In genomic region chr3L:16172381-16172780, dm6 we compare ENCODE assay signal across 2 fruit fly cellular contexts.
A peak's percentile ranks its signal among the peaks of the same experiment; 100 is the strongest.
TF ChIP-seq lines count a peak whose summit lies in the region.

No protein-coding gene starts in this region.

- TF ChIP-seq CTCF in whole organism, embryonic (GFP tag; optimal IDR thresholded peaks at IDR 0.05; lab: Kevin White, UChicago) = no peak

TF ChIP-seq in whole organism, embryonic, 481 proteins besides CTCF, POLR2A, EP300 and RAD21:
- no peak for TF ChIP-seq CG6683 (GFP tag; optimal IDR thresholded peaks at IDR 0.05; lab: Kevin White, UChicago)
- no peak for TF ChIP-seq tna (GFP tag; IDR thresholded peaks at IDR 0.05; lab: Robert Waterston, UW; ENCODE audit: partially characterized antibody)
- no peak for TF ChIP-seq Blimp-1 (GFP tag; optimal IDR thresholded peaks at IDR 0.05; lab: Kevin White, UChicago)
- no peak for TF ChIP-seq al (GFP tag; IDR thresholded peaks at IDR 0.05; lab: Robert Waterston, UW)
- TF ChIP-seq CG9727 (GFP tag; optimal IDR thresholded peaks at IDR 0.05; lab: Kevin White, UChicago) = no peak
- no peak for TF ChIP-seq CG3065 (GFP tag; optimal IDR thresholded peaks at IDR 0.05; lab: Kevin White, UChicago)
- TF ChIP-seq ci (GFP tag; IDR thresholded peaks at IDR 0.05; lab: Robert Waterston, UW) = 0 out of 3 replicates have a peak, but pooled peaks have one; percentile 22
- no peak for TF ChIP-seq Hr3 (GFP tag; optimal IDR thresholded peaks at IDR 0.05; lab: Kevin White, UChicago)
- TF ChIP-seq dati (GFP tag; IDR thresholded peaks at IDR 0.05; lab: Robert Waterston, UW) = no peak
- TF ChIP-seq pros (GFP tag; optimal IDR thresholded peaks at IDR 0.05; lab: Kevin White, UChicago) = peak; percentile 85
- peak; percentile 85 for TF ChIP-seq crol (GFP tag; IDR thresholded peaks at IDR 0.05; lab: Robert Waterston, UW)
- TF ChIP-seq CG8290 (GFP tag; optimal IDR thresholded peaks at IDR 0.05; lab: Kevin White, UChicago) = no peak
- peak in 1 of 2 experiments; percentile 6 for TF ChIP-seq CG8290 (tag; optimal IDR thresholded peaks at IDR 0.05; lab: Kevin White, UChicago)
- peak; percentile 30 for TF ChIP-seq abd-A (tag; optimal IDR thresholded peaks at IDR 0.05; lab: Kevin White, UChicago)
- TF ChIP-seq CG12391 (tag; optimal IDR thresholded peaks at IDR 0.05; lab: Kevin White, UChicago) = no peak
- TF ChIP-seq CG32532 (GFP tag; IDR thresholded peaks at IDR 0.05; lab: Robert Waterston, UW) = no peak
- 0 out of 2 replicates have a peak, but pooled peaks have one; percentile 35 for TF ChIP-seq seq (GFP tag; IDR thresholded peaks at IDR 0.05; lab: Robert Waterston, UW)
- peak; percentile 14 for TF ChIP-seq Deaf1 (tag; optimal IDR thresholded peaks at IDR 0.05; lab: Kevin White, UChicago)
- no peak for TF ChIP-seq Rfx (GFP tag; IDR thresholded peaks at IDR 0.05; lab: Robert Waterston, UW)
- TF ChIP-seq CG32772 (GFP tag; IDR thresholded peaks at IDR 0.05; lab: Robert Waterston, UW) = no peak
- TF ChIP-seq CG7928 (GFP tag; optimal IDR thresholded peaks at IDR 0.05; lab: Kevin White, UChicago) = no peak
- no peak for TF ChIP-seq mirr (GFP tag; optimal IDR thresholded peaks at IDR 0.05; lab: Kevin White, UChicago)
- no peak for TF ChIP-seq kah (GFP tag; optimal IDR thresholded peaks at IDR 0.05; lab: Kevin White, UChicago)
- TF ChIP-seq Trl (optimal IDR thresholded peaks at IDR 0.05; lab: Kevin White, UChicago) = peak in 1 of 2 experiments; percentile 18
- TF ChIP-seq Trl (GFP tag; optimal IDR thresholded peaks at IDR 0.05; lab: Kevin White, UChicago) = no peak
- no peak for TF ChIP-seq sob (GFP tag; IDR thresholded peaks at IDR 0.05; lab: Robert Waterston, UW)
- no peak for TF ChIP-seq gfzf (GFP tag; optimal IDR thresholded peaks at IDR 0.05; lab: Kevin White, UChicago)
- TF ChIP-seq gt (GFP tag; IDR thresholded peaks at IDR 0.05; lab: Robert Waterston, UW) = no peak
- TF ChIP-seq ken (GFP tag; IDR thresholded peaks at IDR 0.05; lab: Robert Waterston, UW) = no peak
- TF ChIP-seq gsb-n (tag; optimal IDR thresholded peaks at IDR 0.05; lab: Kevin White, UChicago) = no peak
- no peak for TF ChIP-seq lola (GFP tag; optimal IDR thresholded peaks at IDR 0.05; lab: Kevin White, UChicago)
- no peak for TF ChIP-seq CG6689 (GFP tag; IDR thresholded peaks at IDR 0.05; lab: Robert Waterston, UW)
- TF ChIP-seq CG10979 (tag; optimal IDR thresholded peaks at IDR 0.05; lab: Kevin White, UChicago) = no peak
- no peak for TF ChIP-seq cas (GFP tag; IDR thresholded peaks at IDR 0.05; lab: Robert Waterston, UW)
- TF ChIP-seq dmrt99B (tag; optimal IDR thresholded peaks at IDR 0.05; lab: Kevin White, UChicago) = no peak

TF ChIP-seq in whole organism, prepupa, 60 proteins besides CTCF, POLR2A, EP300 and RAD21:
- TF ChIP-seq fkh (GFP tag; optimal IDR thresholded peaks at IDR 0.05; lab: Kevin White, UChicago) (peak; percentile 18), CG1621 (tag; optimal IDR thresholded peaks at IDR 0.05; lab: Kevin White, UChicago) (no peak)
